Fruit fly (Drosophila melanogaster): ENCODE data around the gene Elp1.

Gene Elp1

dm6 chr3R:11696209-11696608, 45.4 kb downstream of the Elp1 start, which contains the start of gene CG14717:
Gene CG14717 (plus strand): TSS chr3R:11696509.
- TF ChIP-seq Adf1 (GFP tag; IDR thresholded peaks at IDR 0.05): no peak
- no peak for TF ChIP-seq Hr39 (optimal IDR thresholded peaks at IDR 0.05)
- TF ChIP-seq CG12744 (GFP tag; optimal IDR thresholded peaks at IDR 0.05): no peak
- no peak for TF ChIP-seq dan (GFP tag; IDR thresholded peaks at IDR 0.05)
- no peak for TF ChIP-seq Antp (GFP tag; optimal IDR thresholded peaks at IDR 0.05)
- TF ChIP-seq hbn (GFP tag; IDR thresholded peaks at IDR 0.05; ENCODE audit: partially characterized antibody): no peak
- no peak for TF ChIP-seq caup (GFP tag; optimal IDR thresholded peaks at IDR 0.05; ENCODE audit: severe bottlenecking)
- TF ChIP-seq shn (GFP tag; optimal IDR thresholded peaks at IDR 0.05): no peak
- TF ChIP-seq CG17359 (tag; optimal IDR thresholded peaks at IDR 0.05): no peak
- TF ChIP-seq sd (tag; optimal IDR thresholded peaks at IDR 0.05): no peak
- TF ChIP-seq Trl (optimal IDR thresholded peaks at IDR 0.05): no peak
- TF ChIP-seq Trl (GFP tag; optimal IDR thresholded peaks at IDR 0.05): no peak
- TF ChIP-seq CG5180 (GFP tag; optimal IDR thresholded peaks at IDR 0.05): no peak
- no peak for TF ChIP-seq CG34422 (GFP tag; IDR thresholded peaks at IDR 0.05)
- no peak for TF ChIP-seq CG8290 (GFP tag; optimal IDR thresholded peaks at IDR 0.05)
- no peak for TF ChIP-seq CG8290 (tag; optimal IDR thresholded peaks at IDR 0.05)
- no peak for TF ChIP-seq CG7987 (GFP tag; optimal IDR thresholded peaks at IDR 0.05)

- TF ChIP-seq nerfin-2 (GFP tag; IDR thresholded peaks at IDR 0.05; ENCODE audit: partially characterized antibody) (no peak), Hmx (GFP tag; optimal IDR thresholded peaks at IDR 0.05) (no peak), Xrp1 (GFP tag; IDR thresholded peaks at IDR 0.05) (no peak), CG3407 (GFP tag; optimal IDR thresholded peaks at IDR 0.05) (no peak), CG2199 (GFP tag; IDR thresholded peaks at IDR 0.05) (no peak), chif (GFP tag; optimal IDR thresholded peaks at IDR 0.05) (no peak), ato (GFP tag; IDR thresholded peaks at IDR 0.05; ENCODE audit: partially characterized antibody) (no peak), Dp (GFP tag; optimal IDR thresholded peaks at IDR 0.05) (no peak)
Measured at dm6 chr3R:11700314-11700713, 49.5 kb downstream of the Elp1 start, which contains the start of gene CG14718. Gene CG14718 (plus strand): TSS chr3R:11700614.

DNA sequence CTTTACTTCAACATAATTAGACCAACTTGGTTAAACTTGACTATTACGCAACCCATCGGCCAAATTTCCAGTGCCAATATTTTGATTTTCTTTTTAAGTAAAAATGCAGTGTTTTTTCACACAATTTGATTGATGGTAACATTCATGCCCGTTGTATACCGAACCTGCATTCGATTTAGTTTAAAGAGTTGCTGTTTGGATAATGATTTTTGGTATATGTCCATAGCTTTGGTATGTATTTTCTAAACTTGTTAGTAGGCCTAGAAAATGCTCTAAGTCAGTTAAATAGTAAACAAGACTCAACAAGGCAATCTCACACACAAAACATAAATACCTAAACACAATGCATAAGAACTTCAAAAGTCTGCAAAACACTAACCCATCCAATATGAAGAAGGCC, 53.0 kb downstream of the Elp1 start, which contains the start of gene I-t:
TSS of gene I-t (plus strand) at position 301 of the 400 bp plus-strand sequence.
- TF ChIP-seq her (GFP tag; optimal IDR thresholded peaks at IDR 0.05) (no peak), CG7556 (GFP tag; optimal IDR thresholded peaks at IDR 0.05) (no peak), HLHmδ (GFP tag; optimal IDR thresholded peaks at IDR 0.05) (no peak), CG7745 (tag; optimal IDR thresholded peaks at IDR 0.05) (no peak), row (GFP tag; IDR thresholded peaks at IDR 0.05) (no peak), CG11456 (GFP tag; IDR thresholded peaks at IDR 0.05) (no peak), CG9876 (GFP tag; optimal IDR thresholded peaks at IDR 0.05) (no peak), sisA (GFP tag; IDR thresholded peaks at IDR 0.05) (no peak), Sox100B (GFP tag; optimal IDR thresholded peaks at IDR 0.05) (no peak), Vsx1 (GFP tag; optimal IDR thresholded peaks at IDR 0.05) (no peak), CG7786 (GFP tag; optimal IDR thresholded peaks at IDR 0.05) (no peak), ftz-f1 (GFP tag; optimal IDR thresholded peaks at IDR 0.05) (no peak), unc-4 (GFP tag; IDR thresholded peaks at IDR 0.05; ENCODE audit: partially characterized antibody) (no peak), CG16863 (GFP tag; optimal IDR thresholded peaks at IDR 0.05) (no peak), CG1792 (GFP tag; optimal IDR thresholded peaks at IDR 0.05) (no peak), Taf1 (GFP tag; IDR thresholded peaks at IDR 0.05) (no peak), CG11093 (GFP tag; IDR thresholded peaks at IDR 0.05) (no peak)
